Worm (Caenorhabditis elegans): ENCODE data around the gene tsen-2.
A peak's percentile ranks its signal among the peaks of the same experiment; 100 is the strongest.

Gene tsen-2

ce11 chrIII:11876130-11876529 lies 21.9 kb downstream of the tsen-2 start:
- TF ChIP-seq egrh-3 (GFP tag; IDR thresholded peaks at IDR 0.05) (no peak), nhr-120 (GFP tag; IDR thresholded peaks at IDR 0.05) (no peak), F57C9.4 (tag; optimal IDR thresholded peaks at IDR 0.05) (no peak), atf-7 (tag; optimal IDR thresholded peaks at IDR 0.05) (no peak), hlh-12 (tag; optimal IDR thresholded peaks at IDR 0.05) (no peak), zfh-2 (GFP tag; conservative IDR thresholded peaks at IDR 0.05) (0 out of 2 replicates have a peak, but pooled peaks have one; percentile 23), attf-3 (GFP tag; conservative IDR thresholded peaks at IDR 0.05) (no peak), ztf-22 (GFP tag; optimal IDR thresholded peaks at IDR 0.05) (no peak)

- no peak for TF ChIP-seq C06A6.2 (GFP tag; conservative IDR thresholded peaks at IDR 0.05)
- no peak for TF ChIP-seq T07F8.4 (tag; optimal IDR thresholded peaks at IDR 0.05)
- TF ChIP-seq zfh-2 (GFP tag; conservative IDR thresholded peaks at IDR 0.05), result peak; percentile 81
- TF ChIP-seq ama-1 (optimal IDR thresholded peaks at IDR 0.05), result no peak
- TF ChIP-seq ama-1 (GFP tag; optimal IDR thresholded peaks at IDR 0.05), result no peak
- no peak for TF ChIP-seq mel-28 (tag; optimal IDR thresholded peaks at IDR 0.05; ENCODE audit: borderline replicate concordance)
- TF ChIP-seq ekl-4 (GFP tag; IDR thresholded peaks at IDR 0.05), result 0 out of 2 replicates have a peak, but pooled peaks have one; percentile 25
- no peak for TF ChIP-seq ceh-40 (GFP tag; IDR thresholded peaks at IDR 0.05)
- peak; percentile 66 for TF ChIP-seq egrh-3 (GFP tag; IDR thresholded peaks at IDR 0.05)
Observed at ce11 chrIII:11874242-11874641, 23.8 kb downstream of the tsen-2 start.

DNA sequence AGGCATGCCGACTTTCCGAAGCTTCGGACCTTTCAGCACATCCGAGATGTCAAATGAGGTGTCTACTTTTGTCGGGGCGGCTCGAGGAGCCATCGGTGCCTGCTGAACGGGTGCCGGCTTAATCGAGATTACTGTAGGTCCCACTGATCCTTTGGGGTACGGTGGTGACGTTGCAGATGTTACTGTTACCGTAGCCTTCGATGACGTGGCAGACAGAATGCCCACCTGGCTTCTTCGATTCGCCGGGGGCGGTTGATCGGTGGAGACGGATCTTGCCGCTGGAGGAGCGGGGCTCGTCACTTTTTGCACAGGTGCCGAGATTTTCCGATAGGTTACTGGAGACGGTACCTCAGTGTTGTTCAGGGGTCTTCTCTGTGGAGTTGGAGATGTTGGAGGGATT lies 26.5 kb downstream of the tsen-2 start:
- TF ChIP-seq aptf-3 (GFP tag; IDR thresholded peaks at IDR 0.05) (0 out of 2 replicates have a peak, but pooled peaks have one; percentile 19), egrh-3 (GFP tag; IDR thresholded peaks at IDR 0.05) (peak; percentile 9; the same call in 1 of the 2 replicates), Y56A3A.18 (GFP tag; IDR thresholded peaks at IDR 0.05) (no peak), bed-1 (GFP tag; IDR thresholded peaks at IDR 0.05) (0 out of 2 replicates have a peak, but pooled peaks have one; percentile 79), zfh-2 (GFP tag; conservative IDR thresholded peaks at IDR 0.05) (peak; percentile 54), Y53F4B.3 (GFP tag; IDR thresholded peaks at IDR 0.05) (no peak)

- TF ChIP-seq K11D2.4 (GFP tag; IDR thresholded peaks at IDR 0.05), result 0 out of 2 replicates have a peak, but pooled peaks have one; percentile 38
- TF ChIP-seq cebp-2 (GFP tag; IDR thresholded peaks at IDR 0.05), result no peak
- peak; percentile 74 for TF ChIP-seq nfyb-1 (GFP tag; IDR thresholded peaks at IDR 0.05)
- TF ChIP-seq F52B5.7 (tag; optimal IDR thresholded peaks at IDR 0.05), result no peak
- no peak for TF ChIP-seq sea-2 (GFP tag; IDR thresholded peaks at IDR 0.05)
- no peak for TF ChIP-seq ceh-79 (tag; optimal IDR thresholded peaks at IDR 0.05)
- TF ChIP-seq Y53G8AR.9 (GFP tag; conservative IDR thresholded peaks at IDR 0.05), result 0 out of 2 replicates have a peak, but pooled peaks have one; percentile 23
- no peak for TF ChIP-seq gei-17 (GFP tag; optimal IDR thresholded peaks at IDR 0.05)
- TF ChIP-seq F22D6.2 (tag; optimal IDR thresholded peaks at IDR 0.05), result peak; percentile 4
- peak; percentile 75; the same call in 1 of the 2 replicates for TF ChIP-seq hmg-1.2 (GFP tag; IDR thresholded peaks at IDR 0.05)
- peak; percentile 18 for TF ChIP-seq ztf-26 (tag; optimal IDR thresholded peaks at IDR 0.05)
- no peak for TF ChIP-seq mxl-1 (tag; optimal IDR thresholded peaks at IDR 0.05)
- no peak for TF ChIP-seq let-526 (GFP tag; IDR thresholded peaks at IDR 0.05)
- no peak for TF ChIP-seq ztf-18 (tag; optimal IDR thresholded peaks at IDR 0.05)
- no peak for TF ChIP-seq akir-1 (GFP tag; optimal IDR thresholded peaks at IDR 0.05)
- TF ChIP-seq ztf-22 (GFP tag; optimal IDR thresholded peaks at IDR 0.05), result no peak
- no peak for TF ChIP-seq Y53F4B.3 (GFP tag; IDR thresholded peaks at IDR 0.05)
- TF ChIP-seq snpc-4 (GFP tag; optimal IDR thresholded peaks at IDR 0.05), result peak; percentile 50
- TF ChIP-seq snpc-4 (tag; optimal IDR thresholded peaks at IDR 0.05), result peak; percentile 69 to 85 (median 79)
- peak; percentile 51 for TF ChIP-seq tbp1 (GFP tag; optimal IDR thresholded peaks at IDR 0.05)
- TF ChIP-seq chd-7 (tag; optimal IDR thresholded peaks at IDR 0.05), result peak; percentile 39
- no peak for TF ChIP-seq hsf-1 (GFP tag; IDR thresholded peaks at IDR 0.05)
- TF ChIP-seq lin-35 (GFP tag; optimal IDR thresholded peaks at IDR 0.05), result peak in 1 of 3 experiments; percentile 55
- TF ChIP-seq lin-40 (tag; optimal IDR thresholded peaks at IDR 0.05), result peak; percentile 78
- peak; percentile 59 for TF ChIP-seq madf-10 (tag; optimal IDR thresholded peaks at IDR 0.05)
- TF ChIP-seq efl-1 (GFP tag; optimal IDR thresholded peaks at IDR 0.05), result no peak
- TF ChIP-seq ztf-3 (GFP tag; optimal IDR thresholded peaks at IDR 0.05), result no peak
- TF ChIP-seq nhr-90 (tag; optimal IDR thresholded peaks at IDR 0.05), result peak; percentile 12
- TF ChIP-seq atf-7 (tag; optimal IDR thresholded peaks at IDR 0.05), result no peak
- TF ChIP-seq ceh-40 (GFP tag; IDR thresholded peaks at IDR 0.05), result 0 out of 2 replicates have a peak, but pooled peaks have one; percentile 28
Observed at ce11 chrIII:11870009-11870408, 28.1 kb downstream of the tsen-2 start.

Measured in whole organism, young adult.